Worm (Caenorhabditis elegans) whole organism, L3 larva: Measurements from ENCODE around the gene paqr-3.
"Not testable (repeated sequence)": the region's sequence is repeated elsewhere in the genome, so short reads cannot be mapped to it uniquely, and the experiment has no call there.

Experiments used
- ZK546.5 ChIP-seq: sonication (generic microtip); optimal IDR thresholded peaks from 2 replicates; lab custom pipeline; 2017; ENCODE audit warnings: missing biosample characterization, missing genetic modification characterization
- ama-1 ChIP-seq: fragments of 150-350 bp; optimal IDR thresholded peaks from 2 replicates; lab custom pipeline; 2018
- ceh-82 ChIP-seq: fragments of 150-350 bp; optimal IDR thresholded peaks from 2 replicates; lab custom pipeline; 2014; ENCODE audit warnings: missing biosample characterization, missing genetic modification characterization
- ceh-9 ChIP-seq: sonication (generic microtip); optimal IDR thresholded peaks from 2 replicates; lab custom pipeline; 2018; ENCODE audit warnings: missing biosample characterization, missing genetic modification characterization
- daf-12 ChIP-seq: fragments of 150-350 bp; optimal IDR thresholded peaks from 2 replicates; lab custom pipeline; 2014; ENCODE audit warnings: missing biosample characterization, missing genetic modification reagents, missing genetic modification characterization
- egl-27 ChIP-seq: sonication (generic microtip); optimal IDR thresholded peaks from 4 replicates; lab custom pipeline; 2017; ENCODE audit warnings: missing biosample characterization, missing genetic modification reagents, missing genetic modification characterization
- egl-5 ChIP-seq: fragments of 150-350 bp; optimal IDR thresholded peaks from 2 replicates; lab custom pipeline; 2017; ENCODE audit warnings: missing biosample characterization, missing genetic modification reagents, missing genetic modification characterization, inconsistent platforms
- elt-1 ChIP-seq: fragments of 150-350 bp; optimal IDR thresholded peaks from 2 replicates; lab custom pipeline; 2014; ENCODE audit warnings: missing biosample characterization, missing genetic modification characterization
- elt-3 ChIP-seq, 3 experiments: fragments of 150-350 bp in 1 of 3; sonication (generic microtip) in 2 of 3; optimal IDR thresholded peaks; 2 replicates in 2 of 3; 4 replicates in 1 of 3; lab custom pipeline; 2014 to 2017; ENCODE audit warnings: missing biosample characterization in 3 of 3, missing genetic modification characterization in 3 of 3
- eor-1 ChIP-seq, 2 experiments: fragments of 150-350 bp; optimal IDR thresholded peaks; 2 replicates each; lab custom pipeline; 2014 to 2018; ENCODE audit warnings: missing biosample characterization in 2 of 2, missing genetic modification characterization in 2 of 2
- fkh-2 ChIP-seq: fragments of 150-350 bp; optimal IDR thresholded peaks from 2 replicates; lab custom pipeline; 2014; ENCODE audit warnings: missing biosample characterization, missing genetic modification reagents, missing genetic modification characterization
- fos-1 ChIP-seq: fragments of 150-350 bp; optimal IDR thresholded peaks from 2 replicates; lab custom pipeline; 2014; ENCODE audit warnings: missing biosample characterization, missing genetic modification characterization
- jun-1 ChIP-seq: fragments of 150-350 bp; optimal IDR thresholded peaks from 2 replicates; lab custom pipeline; 2014; ENCODE audit warnings: missing biosample characterization, missing genetic modification reagents, missing genetic modification characterization
- lin-39 ChIP-seq: fragments of 150-350 bp; optimal IDR thresholded peaks from 2 replicates; lab custom pipeline; 2018; ENCODE audit warnings: missing biosample characterization, missing genetic modification reagents, missing genetic modification characterization
- mdl-1 ChIP-seq: fragments of 150-350 bp; optimal IDR thresholded peaks from 2 replicates; lab custom pipeline; 2014; ENCODE audit warnings: missing biosample characterization, missing genetic modification characterization
- mml-1 ChIP-seq: fragments of 150-350 bp; sonication (generic microtip); optimal IDR thresholded peaks from 3 replicates; lab custom pipeline; 2014; ENCODE audit warnings: missing biosample characterization, missing genetic modification characterization
- nfya-1 ChIP-seq: sonication (generic microtip); optimal IDR thresholded peaks from 2 replicates; lab custom pipeline; 2017; ENCODE audit warnings: missing genetic modification characterization, mild to moderate bottlenecking, missing compliant biosample characterization, antibody characterized with exemption, moderate library complexity; ENCODE audit not compliant: insufficient read depth
- nhr-11 ChIP-seq: fragments of 150-350 bp; optimal IDR thresholded peaks from 2 replicates; lab custom pipeline; 2014; ENCODE audit warnings: missing biosample characterization, missing genetic modification characterization
- nhr-12 ChIP-seq: fragments of 150-350 bp; optimal IDR thresholded peaks from 2 replicates; lab custom pipeline; 2014; ENCODE audit warnings: missing biosample characterization, missing genetic modification characterization
- nhr-23 ChIP-seq: fragments of 150-350 bp; optimal IDR thresholded peaks from 2 replicates; lab custom pipeline; 2014; ENCODE audit warnings: missing biosample characterization, missing genetic modification reagents, missing genetic modification characterization
- nhr-25 ChIP-seq: sonication (generic microtip); optimal IDR thresholded peaks from 2 replicates; lab custom pipeline; 2017; ENCODE audit warnings: missing biosample characterization, missing genetic modification characterization
- nhr-28 ChIP-seq: fragments of 150-350 bp; optimal IDR thresholded peaks from 2 replicates; lab custom pipeline; 2014; ENCODE audit warnings: missing biosample characterization, missing genetic modification characterization
- nhr-43 ChIP-seq: sonication (generic microtip); optimal IDR thresholded peaks from 2 replicates; lab custom pipeline; 2016; ENCODE audit warnings: mild to moderate bottlenecking, missing genetic modification characterization, missing compliant biosample characterization; ENCODE audit not compliant: poor library complexity, severe bottlenecking
- nhr-76 ChIP-seq: fragments of 150-350 bp; sonication (generic microtip); optimal IDR thresholded peaks from 5 replicates; lab custom pipeline; 2014; ENCODE audit warnings: missing biosample characterization, missing genetic modification characterization
- pha-4 ChIP-seq: fragments of 150-350 bp; optimal IDR thresholded peaks from 2 replicates; lab custom pipeline; 2014; ENCODE audit warnings: missing biosample characterization, missing genetic modification reagents, missing genetic modification characterization
- sea-2 ChIP-seq: fragments of 150-350 bp; sonication (generic microtip); optimal IDR thresholded peaks from 4 replicates; lab custom pipeline; 2014; ENCODE audit warnings: missing biosample characterization, missing genetic modification reagents, missing genetic modification characterization
- skn-1 ChIP-seq: fragments of 150-350 bp; optimal IDR thresholded peaks from 2 replicates; lab custom pipeline; 2014; ENCODE audit warnings: missing biosample characterization, missing genetic modification characterization
- snpc-4 ChIP-seq: fragments of 150-350 bp; optimal IDR thresholded peaks from 2 replicates; lab custom pipeline; 2014; ENCODE audit warnings: missing biosample characterization, missing genetic modification characterization
- tbx-2 ChIP-seq: sonication (generic microtip); optimal IDR thresholded peaks from 2 replicates; lab custom pipeline; 2016; ENCODE audit warnings: mild to moderate bottlenecking, missing genetic modification characterization, missing compliant biosample characterization
- unc-62 ChIP-seq: fragments of 150-350 bp; sonication (generic microtip); optimal IDR thresholded peaks from 4 replicates; lab custom pipeline; 2014; ENCODE audit warnings: missing biosample characterization, missing genetic modification reagents, missing genetic modification characterization
- ztf-11 ChIP-seq: fragments of 150-350 bp; optimal IDR thresholded peaks from 2 replicates; lab custom pipeline; 2014; ENCODE audit warnings: missing biosample characterization, missing genetic modification characterization
- ztf-4 ChIP-seq: fragments of 150-350 bp; optimal IDR thresholded peaks from 2 replicates; lab custom pipeline; 2014; ENCODE audit warnings: missing biosample characterization, missing genetic modification characterization

The paqr-3 gene

ce11 chrIV:14384194-14384593 lies 711 bp upstream of the paqr-3 start:
- TF ChIP-seq tbx-2 (tag; lab: Kevin White, UChicago) (no peak), ZK546.5 (tag; lab: Kevin White, UChicago) (no peak), mml-1 (tag; lab: Kevin White, UChicago) (no peak), nhr-28 (tag; lab: Kevin White, UChicago) (no peak), ceh-9 (no peak), egl-27 (tag; lab: Kevin White, UChicago) (no peak), nhr-43 (tag; lab: Kevin White, UChicago) (no peak), eor-1 (tag; optimal IDR thresholded peaks at IDR 0.05; lab: Kevin White, UChicago) (no peak), nfya-1 (tag; lab: Kevin White, UChicago) (no peak)

- TF ChIP-seq nhr-25 (tag; lab: Kevin White, UChicago), result no peak
- TF ChIP-seq mml-1 (tag; lab: Kevin White, UChicago), result no peak
- no peak for TF ChIP-seq ceh-82 (tag; lab: Kevin White, UChicago)
- TF ChIP-seq lin-39, result no peak
- no peak for TF ChIP-seq nhr-12 (tag; lab: Kevin White, UChicago)
- no peak for TF ChIP-seq nhr-23 (tag; lab: Kevin White, UChicago)
- TF ChIP-seq egl-5, result no peak
- no peak for TF ChIP-seq elt-1 (tag; lab: Kevin White, UChicago)
- TF ChIP-seq sea-2 (GFP tag; lab: Kevin White, UChicago), result no peak
- TF ChIP-seq unc-62 (GFP tag; lab: Kevin White, UChicago), result no peak
- no peak for TF ChIP-seq elt-3 (tag; optimal IDR thresholded peaks at IDR 0.05; lab: Kevin White, UChicago)
- no peak for TF ChIP-seq mdl-1 (tag; lab: Kevin White, UChicago)
- TF ChIP-seq nhr-43 (tag; lab: Kevin White, UChicago), result no peak
- no peak for TF ChIP-seq daf-12 (tag; lab: Kevin White, UChicago)
- no peak for TF ChIP-seq ztf-11 (tag; lab: Kevin White, UChicago)
- no peak for TF ChIP-seq snpc-4 (tag; lab: Kevin White, UChicago)
- no peak for TF ChIP-seq ama-1
- no peak for TF ChIP-seq nhr-11
These were observed 4.3 kb downstream of the paqr-3 start for ce11 chrIV:14379191-14379590.

ce11 chrIV:14377850-14378249 lies 5.6 kb downstream of the paqr-3 start:
- no peak for TF ChIP-seq fos-1 (tag; lab: Kevin White, UChicago)
- TF ChIP-seq ceh-9, result no peak
- no peak for TF ChIP-seq nhr-76 (tag; lab: Kevin White, UChicago)
- no peak for TF ChIP-seq tbx-2 (tag; lab: Kevin White, UChicago)
- no peak for TF ChIP-seq pha-4 (tag; lab: Kevin White, UChicago)
- no peak for TF ChIP-seq fkh-2 (tag; lab: Kevin White, UChicago)
- TF ChIP-seq ztf-11 (tag; lab: Kevin White, UChicago), result no peak

- TF ChIP-seq ama-1 (no peak), elt-1 (tag; lab: Kevin White, UChicago) (no peak), skn-1 (tag; lab: Kevin White, UChicago) (no peak), ztf-4 (tag; lab: Kevin White, UChicago) (no peak), eor-1 (tag; optimal IDR thresholded peaks at IDR 0.05; lab: Kevin White, UChicago) (no peak), elt-3 (tag; optimal IDR thresholded peaks at IDR 0.05; lab: Kevin White, UChicago) (no peak), nhr-76 (tag; lab: Kevin White, UChicago) (no peak)
These were observed 6.1 kb downstream of the paqr-3 start for ce11 chrIV:14377267-14377814.

ce11 chrIV:14373814-14374213 lies 9.7 kb downstream of the paqr-3 start, which contains the start of gene Y67A10A.7:
Gene Y67A10A.7 (plus strand): TSS chrIV:14374114.
- not testable (repeated sequence) for TF ChIP-seq jun-1; sea-2 (GFP tag; lab: Kevin White, UChicago); ZK546.5 (tag; lab: Kevin White, UChicago)
- TF ChIP-seq, all 47 proteins: peak for 0; not testable (repeated sequence) for 47
